Worm (Caenorhabditis elegans) whole organism, young adult: ENCODE results near the gene F55G1.15.

Source experiments
- C17E4.6 ChIP-seq: fragments of 200-800 bp; sonication (Bioruptor generic); IDR thresholded peaks from 2 replicates; pipeline ENCODE4 v1.3.6; 2022; ENCODE audit warnings: missing genetic modification reagents, missing genetic modification characterization, missing compliant biosample characterization
- F10E7.11 ChIP-seq: sonication (generic microtip); optimal IDR thresholded peaks from 2 replicates; lab custom pipeline; 2017; ENCODE audit warnings: mild to moderate bottlenecking, missing genetic modification characterization, moderate library complexity, missing compliant biosample characterization
- F22D6.2 ChIP-seq: sonication (generic microtip); optimal IDR thresholded peaks from 2 replicates; lab custom pipeline; 2016; ENCODE audit warnings: mild to moderate bottlenecking, missing genetic modification characterization, missing compliant biosample characterization
- F33H1.4 ChIP-seq: fragments of 200-800 bp; sonication (Bioruptor generic); IDR thresholded peaks from 2 replicates; pipeline ENCODE4 v1.3.6; 2022; ENCODE audit warnings: missing genetic modification reagents, missing genetic modification characterization, missing compliant biosample characterization
- F39B2.1 ChIP-seq: fragments of 200-800 bp; sonication (Bioruptor generic); IDR thresholded peaks from 2 replicates; pipeline ENCODE4 v1.3.6; 2022; ENCODE audit warnings: missing genetic modification reagents, missing genetic modification characterization, missing compliant biosample characterization
- F57A8.1 ChIP-seq: fragments of 200-800 bp; sonication (Bioruptor generic); optimal IDR thresholded peaks from 2 replicates; lab custom pipeline; 2018; ENCODE audit warnings: mild to moderate bottlenecking, missing genetic modification characterization, moderate library complexity, missing compliant biosample characterization
- K11D2.4 ChIP-seq: fragments of 200-800 bp; sonication (Bioruptor generic); IDR thresholded peaks from 2 replicates; pipeline ENCODE4 v1.3.6; 2022; ENCODE audit warnings: missing genetic modification reagents, missing genetic modification characterization, missing compliant biosample characterization
- K12H6.12 ChIP-seq: fragments of 200-800 bp; sonication (Bioruptor generic); optimal IDR thresholded peaks from 2 replicates; lab custom pipeline; 2018; ENCODE audit warnings: mild to moderate bottlenecking, missing genetic modification characterization, missing compliant biosample characterization
- Y53F4B.3 ChIP-seq: fragments of 200-800 bp; sonication (Bioruptor generic); IDR thresholded peaks from 2 replicates; pipeline ENCODE4 v1.3.6; 2022; ENCODE audit warnings: missing genetic modification reagents, missing genetic modification characterization, missing compliant biosample characterization
- Y56A3A.18 ChIP-seq: fragments of 200-800 bp; sonication (Bioruptor generic); IDR thresholded peaks from 2 replicates; pipeline ENCODE4 v1.3.6; 2022; ENCODE audit warnings: missing genetic modification reagents, missing genetic modification characterization, missing compliant biosample characterization
- Y67H2A.10 ChIP-seq: fragments of 200-800 bp; sonication (Bioruptor generic); conservative IDR thresholded peaks from 2 replicates; pipeline ENCODE4 v1.3.6; 2022; ENCODE audit warnings: missing genetic modification reagents, missing genetic modification characterization, missing compliant biosample characterization
- Y79H2A.3 ChIP-seq: fragments of 200-800 bp; sonication (Bioruptor generic); conservative IDR thresholded peaks from 2 replicates; pipeline ENCODE4 v1.3.6; 2022; ENCODE audit warnings: missing genetic modification reagents, missing genetic modification characterization, missing compliant biosample characterization
- akir-1 ChIP-seq: fragments of 200-800 bp; sonication (Bioruptor generic); optimal IDR thresholded peaks from 2 replicates; lab custom pipeline; 2018; ENCODE audit warnings: mild to moderate bottlenecking, missing genetic modification characterization, moderate library complexity, missing compliant biosample characterization
- ama-1 ChIP-seq, 3 experiments: fragments of 150-350 bp in 1 of 3; sonication (generic microtip) in 2 of 3; optimal IDR thresholded peaks; 2 replicates each; lab custom pipeline; 2014 to 2018; ENCODE audit warnings: missing biosample characterization in 2 of 3, missing genetic modification characterization in 2 of 3, missing genetic modification reagents in 2 of 3
- aptf-2 ChIP-seq: fragments of 200-800 bp; sonication (Bioruptor generic); conservative IDR thresholded peaks from 2 replicates; pipeline ENCODE4 v1.3.6; 2022; ENCODE audit warnings: missing genetic modification reagents, missing genetic modification characterization, missing compliant biosample characterization
- bed-2 ChIP-seq: fragments of 200-800 bp; sonication (Bioruptor generic); IDR thresholded peaks from 2 replicates; pipeline ENCODE4 v1.3.6; 2022; ENCODE audit warnings: missing genetic modification reagents, missing genetic modification characterization, missing compliant biosample characterization
- cebp-1 ChIP-seq, 2 experiments: fragments of 200-800 bp in 1 of 2; sonication (Bioruptor generic) in 1 of 2; sonication (generic microtip) in 1 of 2; IDR thresholded peaks in 1 of 2; optimal IDR thresholded peaks in 1 of 2; 2 replicates each; pipeline versions ENCODE4 v1.3.6 to Lab custom; 2017 to 2022; ENCODE audit warnings: missing compliant biosample characterization in 2 of 2, missing genetic modification characterization in 2 of 2, mild to moderate bottlenecking in 1 of 2, missing genetic modification reagents in 1 of 2, moderate library complexity in 1 of 2
- cebp-2 ChIP-seq: fragments of 200-800 bp; sonication (Bioruptor generic); IDR thresholded peaks from 2 replicates; pipeline ENCODE4 v1.3.6; 2022; ENCODE audit warnings: missing genetic modification characterization, missing compliant biosample characterization
- ceh-100 ChIP-seq: fragments of 200-800 bp; sonication (Bioruptor generic); IDR thresholded peaks from 2 replicates; pipeline ENCODE4 v1.3.6; 2022; ENCODE audit warnings: missing genetic modification reagents, missing genetic modification characterization, missing compliant biosample characterization
- ceh-79 ChIP-seq: sonication (generic microtip); optimal IDR thresholded peaks from 2 replicates; lab custom pipeline; 2017; ENCODE audit warnings: mild to moderate bottlenecking, missing genetic modification characterization, missing compliant biosample characterization
- dpl-1 ChIP-seq: fragments of 150-350 bp; optimal IDR thresholded peaks from 2 replicates; lab custom pipeline; 2014; ENCODE audit warnings: missing biosample characterization, missing genetic modification reagents, missing genetic modification characterization
- efl-1 ChIP-seq: fragments of 150-350 bp; optimal IDR thresholded peaks from 2 replicates; lab custom pipeline; 2014; ENCODE audit warnings: missing biosample characterization, missing genetic modification reagents, missing genetic modification characterization
- egl-44 ChIP-seq: fragments of 200-800 bp; sonication (Bioruptor generic); IDR thresholded peaks from 2 replicates; pipeline ENCODE4 v1.3.6; 2022; ENCODE audit warnings: missing genetic modification reagents, missing genetic modification characterization, missing compliant biosample characterization
- egrh-3 ChIP-seq: fragments of 200-800 bp; sonication (Bioruptor generic); IDR thresholded peaks from 2 replicates; pipeline ENCODE4 v1.3.6; 2022; ENCODE audit warnings: missing genetic modification reagents, missing genetic modification characterization, missing compliant biosample characterization
- ekl-4 ChIP-seq: fragments of 200-800 bp; sonication (Bioruptor generic); IDR thresholded peaks from 2 replicates; pipeline ENCODE4 v1.3.6; 2022; ENCODE audit warnings: missing genetic modification reagents, missing genetic modification characterization, missing compliant biosample characterization
- ets-4 ChIP-seq: fragments of 200-800 bp; sonication (Bioruptor generic); optimal IDR thresholded peaks from 2 replicates; lab custom pipeline; 2018; ENCODE audit warnings: mild to moderate bottlenecking, missing genetic modification characterization, missing compliant biosample characterization
- gei-17 ChIP-seq: fragments of 200-800 bp; sonication (Bioruptor generic); optimal IDR thresholded peaks from 2 replicates; lab custom pipeline; 2018; ENCODE audit warnings: mild to moderate bottlenecking, missing genetic modification characterization, missing compliant biosample characterization
- hmg-20 ChIP-seq: fragments of 200-800 bp; sonication (Bioruptor generic); IDR thresholded peaks from 2 replicates; pipeline ENCODE4 v1.3.6; 2022; ENCODE audit warnings: missing genetic modification reagents, missing genetic modification characterization, missing compliant biosample characterization
- hsf-1 ChIP-seq: fragments of 200-800 bp; sonication (Bioruptor generic); IDR thresholded peaks from 2 replicates; pipeline ENCODE4 v1.3.6; 2022; ENCODE audit warnings: missing genetic modification reagents, missing genetic modification characterization, missing compliant biosample characterization
- let-526 ChIP-seq: fragments of 200-800 bp; sonication (Bioruptor generic); IDR thresholded peaks from 2 replicates; pipeline ENCODE4 v1.3.6; 2022; ENCODE audit warnings: missing genetic modification reagents, missing genetic modification characterization, missing compliant biosample characterization
- lin-26 ChIP-seq: fragments of 200-800 bp; sonication (Bioruptor generic); IDR thresholded peaks from 2 replicates; pipeline ENCODE4 v1.3.6; 2022; ENCODE audit warnings: missing genetic modification reagents, missing genetic modification characterization, missing compliant biosample characterization
- lin-40 ChIP-seq: sonication (generic microtip); optimal IDR thresholded peaks from 2 replicates; lab custom pipeline; 2016; ENCODE audit warnings: missing genetic modification characterization, mild to moderate bottlenecking, missing compliant biosample characterization, missing genotype, missing genetic modification reagents
- madf-3 ChIP-seq: fragments of 200-800 bp; sonication (Bioruptor generic); IDR thresholded peaks from 2 replicates; pipeline ENCODE4 v1.3.6; 2022; ENCODE audit warnings: missing genetic modification reagents, missing genetic modification characterization, missing compliant biosample characterization
- rec-8 ChIP-seq, 2 experiments: sonication (generic microtip); optimal IDR thresholded peaks; 2 replicates each; lab custom pipeline; 2016; ENCODE audit warnings: mild to moderate bottlenecking in 2 of 2, missing genetic modification characterization in 2 of 2, missing genetic modification reagents in 2 of 2, missing genotype in 2 of 2, missing biosample characterization in 1 of 2, missing compliant biosample characterization in 1 of 2, moderate library complexity in 1 of 2
- repo-1 ChIP-seq: sonication (generic microtip); optimal IDR thresholded peaks from 2 replicates; lab custom pipeline; 2017; ENCODE audit warnings: mild to moderate bottlenecking, missing genetic modification characterization, missing compliant biosample characterization
- snpc-1.3 ChIP-seq: sonication (generic microtip); optimal IDR thresholded peaks from 2 replicates; lab custom pipeline; 2017; ENCODE audit warnings: missing genetic modification characterization, mild to moderate bottlenecking, missing compliant biosample characterization, antibody characterized with exemption, moderate library complexity, missing genotype, missing genetic modification reagents; ENCODE audit not compliant: insufficient read depth
- snpc-4 ChIP-seq, 5 experiments: fragments of 150-350 bp in 1 of 5; sonication (generic microtip) in 4 of 5; optimal IDR thresholded peaks; 2 replicates each; lab custom pipeline; 2014 to 2018; ENCODE audit warnings: missing genetic modification characterization in 5 of 5, missing biosample characterization in 3 of 5, antibody characterized with exemption in 2 of 5, mild to moderate bottlenecking in 2 of 5, missing compliant biosample characterization in 2 of 5, missing genotype in 2 of 5, moderate library complexity in 2 of 5, missing genetic modification reagents in 1 of 5
- tbx-9 ChIP-seq: sonication (generic microtip); optimal IDR thresholded peaks from 2 replicates; lab custom pipeline; 2016; ENCODE audit warnings: borderline replicate concordance, missing genetic modification characterization, inconsistent platforms, missing compliant biosample characterization
- unc-130 ChIP-seq: sonication (generic microtip); optimal IDR thresholded peaks from 2 replicates; lab custom pipeline; 2016; ENCODE audit warnings: missing genetic modification reagents, missing genetic modification characterization, missing compliant biosample characterization
- xnd-1 ChIP-seq: sonication (generic microtip); optimal IDR thresholded peaks from 2 replicates; lab custom pipeline; 2016; ENCODE audit warnings: missing genotype, missing genetic modification reagents, missing genetic modification characterization, missing compliant biosample characterization
- zim-3 ChIP-seq: sonication (generic microtip); optimal IDR thresholded peaks from 2 replicates; lab custom pipeline; 2017; ENCODE audit warnings: mild to moderate bottlenecking, missing genetic modification characterization, moderate library complexity, missing compliant biosample characterization
- ztf-18 ChIP-seq: sonication (generic microtip); optimal IDR thresholded peaks from 2 replicates; lab custom pipeline; 2016; ENCODE audit warnings: missing genotype, mild to moderate bottlenecking, missing genetic modification characterization, missing compliant biosample characterization
- ztf-22 ChIP-seq: fragments of 200-800 bp; sonication (Bioruptor generic); optimal IDR thresholded peaks from 2 replicates; lab custom pipeline; 2018; ENCODE audit warnings: mild to moderate bottlenecking, missing genetic modification characterization, moderate library complexity, missing compliant biosample characterization
- ztf-28 ChIP-seq: fragments of 200-800 bp; sonication (Bioruptor generic); IDR thresholded peaks from 2 replicates; pipeline ENCODE4 v1.3.6; 2022; ENCODE audit warnings: missing genetic modification reagents, missing genetic modification characterization, missing compliant biosample characterization

F55G1.15 gene

DNA sequence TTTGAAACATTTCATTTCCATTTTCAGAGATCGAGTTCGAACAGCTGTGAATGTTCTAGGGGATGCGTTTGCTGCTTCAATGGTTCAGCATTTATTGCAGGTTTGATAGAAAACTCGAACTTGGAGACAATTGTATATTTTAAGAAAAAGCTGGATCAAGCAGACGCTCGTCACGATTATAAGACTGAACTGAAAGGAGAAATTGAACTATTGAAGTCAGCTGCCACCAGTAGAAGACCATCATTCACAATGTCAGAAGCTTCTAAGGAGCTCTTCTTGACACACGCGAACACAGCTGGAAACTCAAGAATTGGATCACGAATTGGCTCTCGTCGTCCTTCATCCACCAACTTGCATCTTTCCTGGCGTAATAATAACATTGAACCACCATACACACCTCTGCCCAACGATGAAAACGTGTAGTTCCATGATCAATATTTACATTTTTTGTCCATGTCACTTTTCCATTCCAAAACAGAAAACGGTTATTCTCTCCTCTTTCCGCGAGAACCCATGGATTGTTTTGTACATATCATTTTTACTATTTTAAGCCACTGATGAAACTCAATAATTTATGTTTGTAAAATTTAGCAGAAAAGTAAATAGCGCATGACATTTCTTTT lies 4.7 kb upstream of the F55G1.15 start (continued):
- no peak; the same call in none of the 2 replicates for TF ChIP-seq ekl-4
- peak; percentile 19; the same call in 1 of the 2 replicates for TF ChIP-seq let-526 (GFP tag; lab: Robert Waterston, UW)
- peak; percentile 79; the same call in 1 of the 2 replicates for TF ChIP-seq cebp-2 (GFP tag; lab: Robert Waterston, UW)
- no peak for TF ChIP-seq hmg-20 (GFP tag; lab: Robert Waterston, UW)
- TF ChIP-seq rec-8 (tag; optimal IDR thresholded peaks at IDR 0.05; lab: Kevin White, UChicago), result peak in 1 of 2 experiments; percentile 18
- 0 out of 2 replicates have a peak, but pooled peaks have one; percentile 21 for TF ChIP-seq Y56A3A.18
- TF ChIP-seq C17E4.6, result no peak
- TF ChIP-seq F10E7.11 (tag; lab: Kevin White, UChicago), result peak; percentile 36
- no peak for TF ChIP-seq K12H6.12 (tag; lab: Kevin White, UChicago)
- TF ChIP-seq cebp-1 (GFP tag; IDR thresholded peaks at IDR 0.05; lab: Robert Waterston, UW), result no peak
- TF ChIP-seq cebp-1 (tag; optimal IDR thresholded peaks at IDR 0.05; lab: Kevin White, UChicago), result peak; percentile 65
- TF ChIP-seq egrh-3 (GFP tag; lab: Robert Waterston, UW), result no peak
- TF ChIP-seq repo-1 (tag; lab: Kevin White, UChicago), result peak; percentile 88
- no peak for TF ChIP-seq ceh-100
- TF ChIP-seq hsf-1 (GFP tag; lab: Robert Waterston, UW), result peak; percentile 67
- no peak for TF ChIP-seq ztf-18
- no peak for TF ChIP-seq F57A8.1 (GFP tag; lab: Kevin White, UChicago)
- no peak for TF ChIP-seq bed-2
- no peak for TF ChIP-seq dpl-1
- TF ChIP-seq efl-1 (GFP tag; lab: Kevin White, UChicago), result no peak
- TF ChIP-seq ama-1 (optimal IDR thresholded peaks at IDR 0.05; lab: Kevin White, UChicago), result peak; percentile 93
- peak; percentile 54 to 70 for TF ChIP-seq ama-1 (GFP tag; optimal IDR thresholded peaks at IDR 0.05; lab: Kevin White, UChicago)
- peak; percentile 81; the same call in 1 of the 2 replicates for TF ChIP-seq madf-3 (GFP tag; lab: Robert Waterston, UW)
- no peak for TF ChIP-seq tbx-9 (tag; lab: Kevin White, UChicago)
- no peak for TF ChIP-seq gei-17 (GFP tag; lab: Kevin White, UChicago)
- TF ChIP-seq Y79H2A.3 (GFP tag; lab: Robert Waterston, UW), result 0 out of 2 replicates have a peak, but pooled peaks have one; percentile 46
- TF ChIP-seq snpc-1.3 (tag; lab: Kevin White, UChicago), result peak; percentile 78
- no peak for TF ChIP-seq xnd-1 (tag; lab: Kevin White, UChicago)
- TF ChIP-seq lin-40 (tag; lab: Kevin White, UChicago), result peak; percentile 35
- peak; percentile 20; the same call in 1 of the 2 replicates for TF ChIP-seq F33H1.4
- no peak for TF ChIP-seq ets-4 (GFP tag; lab: Kevin White, UChicago)
- no peak for TF ChIP-seq ceh-79 (tag; lab: Kevin White, UChicago)
- TF ChIP-seq snpc-4 (GFP tag; optimal IDR thresholded peaks at IDR 0.05; lab: Kevin White, UChicago), result no peak
- peak in 2 of 4 experiments; percentile 35 to 47 for TF ChIP-seq snpc-4 (tag; optimal IDR thresholded peaks at IDR 0.05; lab: Kevin White, UChicago)
- TF ChIP-seq ztf-28, result no peak
- peak; percentile 20 for TF ChIP-seq unc-130
- TF ChIP-seq lin-26 (GFP tag; lab: Robert Waterston, UW), result peak; percentile 55; the same call in 1 of the 2 replicates
- TF ChIP-seq aptf-2 (GFP tag; lab: Robert Waterston, UW), result no peak
- TF ChIP-seq K11D2.4 (GFP tag; lab: Robert Waterston, UW), result no peak
- TF ChIP-seq zim-3 (tag; lab: Kevin White, UChicago), result no peak
- TF ChIP-seq ztf-22, result peak; percentile 70
- no peak for TF ChIP-seq F22D6.2
- no peak for TF ChIP-seq Y67H2A.10 (GFP tag; lab: Robert Waterston, UW)
- no peak for TF ChIP-seq Y53F4B.3 (GFP tag; lab: Robert Waterston, UW)
- 0 out of 2 replicates have a peak, but pooled peaks have one; percentile 40 for TF ChIP-seq F39B2.1 (GFP tag; lab: Robert Waterston, UW)
- no peak for TF ChIP-seq akir-1 (GFP tag; lab: Kevin White, UChicago)
- TF ChIP-seq egl-44 (GFP tag; lab: Robert Waterston, UW), result no peak
